Worm (Caenorhabditis elegans) whole organism, L4 larva: ENCODE measurements around the gene srh-113.
A peak's percentile ranks its signal among the peaks of the same experiment; 100 is the strongest.

Experiments
- T26A8.4 ChIP-seq: fragments of 200-800 bp; sonication (Bioruptor generic); IDR thresholded peaks from 2 replicates; pipeline ENCODE4 v1.3.6; 2022; ENCODE audit warnings: missing genetic modification characterization, missing compliant biosample characterization
- ceh-20 ChIP-seq: fragments of 200-800 bp; sonication (Bioruptor generic); IDR thresholded peaks from 2 replicates; pipeline ENCODE4 v1.3.6; 2022; ENCODE audit warnings: missing genetic modification reagents, missing genetic modification characterization, missing compliant biosample characterization
- daf-19 ChIP-seq: fragments of 200-800 bp; sonication (Bioruptor generic); conservative IDR thresholded peaks from 2 replicates; pipeline ENCODE4 v1.3.6; 2022; ENCODE audit warnings: missing genetic modification characterization, missing compliant biosample characterization
- lim-7 ChIP-seq: fragments of 200-800 bp; sonication (Bioruptor generic); IDR thresholded peaks from 2 replicates; pipeline ENCODE4 v1.3.6; 2022; ENCODE audit warnings: missing genetic modification characterization, missing compliant biosample characterization

Gene srh-113

ce11 chrV:17261385-17261784 lies 48.5 kb downstream of the srh-113 start:
- TF ChIP-seq T26A8.4 (no peak), daf-19 (GFP tag; lab: Robert Waterston, UW) (no peak), lim-7 (GFP tag; lab: Robert Waterston, UW) (0 out of 2 replicates have a peak, but pooled peaks have one; percentile 37), ceh-20 (no peak)
